Fruit fly (Drosophila melanogaster): ENCODE data around the gene CG13603.

Gene CG13603

DNA sequence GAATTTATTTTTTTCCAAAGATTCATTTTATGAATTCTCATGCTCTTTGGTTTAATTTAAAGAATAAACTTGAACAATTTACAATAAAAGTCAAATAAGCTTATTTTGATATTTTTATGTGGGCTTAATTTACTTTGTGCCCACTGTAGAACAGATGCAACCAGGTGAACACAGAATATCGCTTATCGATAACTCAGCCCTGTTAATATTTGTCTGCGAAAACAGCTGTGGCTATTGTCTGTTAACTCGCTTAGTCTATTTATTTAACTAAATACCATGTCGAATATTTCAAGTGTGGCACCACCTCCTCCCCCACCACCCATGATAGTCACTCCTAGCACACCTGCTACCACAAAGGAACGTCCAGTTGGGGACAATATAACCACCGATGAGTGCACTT, 9.1 kb upstream of the CG13603 start, which contains the start of gene CG33108:
CG33108 (plus strand) TSS at position 200 of the 400 bp plus-strand sequence.
- TF ChIP-seq EcR (GFP tag; optimal IDR thresholded peaks at IDR 0.05) (no peak), CG12605 (GFP tag; IDR thresholded peaks at IDR 0.05) (no peak), CG4496 (GFP tag; IDR thresholded peaks at IDR 0.05) (no peak), D1 (tag; optimal IDR thresholded peaks at IDR 0.05) (no peak), Pif1B (GFP tag; optimal IDR thresholded peaks at IDR 0.05) (no peak), CG8301 (tag; optimal IDR thresholded peaks at IDR 0.05) (no peak), gl (tag; optimal IDR thresholded peaks at IDR 0.05) (no peak), CG34367 (tag; optimal IDR thresholded peaks at IDR 0.05) (no peak), fd96Ca (GFP tag; IDR thresholded peaks at IDR 0.05) (no peak), CG8159 (tag; optimal IDR thresholded peaks at IDR 0.05) (no peak), Snoo (tag; optimal IDR thresholded peaks at IDR 0.05) (no peak), rn (GFP tag; IDR thresholded peaks at IDR 0.05) (no peak), Pif1A (GFP tag; optimal IDR thresholded peaks at IDR 0.05) (no peak), Ets98B (GFP tag; IDR thresholded peaks at IDR 0.05) (no peak), CG15710 (tag; optimal IDR thresholded peaks at IDR 0.05) (no peak), CG10348 (GFP tag; IDR thresholded peaks at IDR 0.05) (no peak), CG32121 (GFP tag; IDR thresholded peaks at IDR 0.05) (no peak), CG13204 (GFP tag; optimal IDR thresholded peaks at IDR 0.05) (no peak), CG17806 (tag; optimal IDR thresholded peaks at IDR 0.05) (no peak), CG9948 (tag; optimal IDR thresholded peaks at IDR 0.05) (no peak)

DNA sequence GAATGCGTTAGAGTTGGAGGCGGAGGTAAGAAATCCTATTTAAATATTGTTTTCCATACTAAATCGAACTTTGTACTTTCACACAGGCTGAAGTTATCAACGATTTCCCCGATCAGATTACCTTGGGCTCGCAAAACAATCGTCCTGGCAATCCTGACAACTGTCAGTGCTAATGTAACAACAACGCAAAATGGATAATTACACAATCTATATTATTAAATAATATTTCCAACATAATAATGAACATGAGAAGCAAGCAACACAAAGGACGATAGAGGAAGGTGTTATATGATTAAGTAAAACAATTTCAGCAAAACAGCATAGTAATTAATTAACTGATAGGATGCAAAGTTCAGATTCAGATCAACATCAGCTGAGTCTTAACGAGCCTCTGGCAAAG, 8.2 kb upstream of the CG13603 start:
- no peak for TF ChIP-seq Pif1B (GFP tag; optimal IDR thresholded peaks at IDR 0.05)
- no peak for TF ChIP-seq Snoo (tag; optimal IDR thresholded peaks at IDR 0.05)
- no peak for TF ChIP-seq rn (GFP tag; IDR thresholded peaks at IDR 0.05)
- TF ChIP-seq CG9948 (tag; optimal IDR thresholded peaks at IDR 0.05): no peak
- no peak for TF ChIP-seq CG12605 (GFP tag; IDR thresholded peaks at IDR 0.05)
- TF ChIP-seq CG4496 (GFP tag; IDR thresholded peaks at IDR 0.05): no peak
- TF ChIP-seq CG8301 (tag; optimal IDR thresholded peaks at IDR 0.05): no peak
- TF ChIP-seq fd96Ca (GFP tag; IDR thresholded peaks at IDR 0.05): no peak
- no peak for TF ChIP-seq EcR (GFP tag; optimal IDR thresholded peaks at IDR 0.05)
- no peak for TF ChIP-seq CG8159 (tag; optimal IDR thresholded peaks at IDR 0.05)

DNA sequence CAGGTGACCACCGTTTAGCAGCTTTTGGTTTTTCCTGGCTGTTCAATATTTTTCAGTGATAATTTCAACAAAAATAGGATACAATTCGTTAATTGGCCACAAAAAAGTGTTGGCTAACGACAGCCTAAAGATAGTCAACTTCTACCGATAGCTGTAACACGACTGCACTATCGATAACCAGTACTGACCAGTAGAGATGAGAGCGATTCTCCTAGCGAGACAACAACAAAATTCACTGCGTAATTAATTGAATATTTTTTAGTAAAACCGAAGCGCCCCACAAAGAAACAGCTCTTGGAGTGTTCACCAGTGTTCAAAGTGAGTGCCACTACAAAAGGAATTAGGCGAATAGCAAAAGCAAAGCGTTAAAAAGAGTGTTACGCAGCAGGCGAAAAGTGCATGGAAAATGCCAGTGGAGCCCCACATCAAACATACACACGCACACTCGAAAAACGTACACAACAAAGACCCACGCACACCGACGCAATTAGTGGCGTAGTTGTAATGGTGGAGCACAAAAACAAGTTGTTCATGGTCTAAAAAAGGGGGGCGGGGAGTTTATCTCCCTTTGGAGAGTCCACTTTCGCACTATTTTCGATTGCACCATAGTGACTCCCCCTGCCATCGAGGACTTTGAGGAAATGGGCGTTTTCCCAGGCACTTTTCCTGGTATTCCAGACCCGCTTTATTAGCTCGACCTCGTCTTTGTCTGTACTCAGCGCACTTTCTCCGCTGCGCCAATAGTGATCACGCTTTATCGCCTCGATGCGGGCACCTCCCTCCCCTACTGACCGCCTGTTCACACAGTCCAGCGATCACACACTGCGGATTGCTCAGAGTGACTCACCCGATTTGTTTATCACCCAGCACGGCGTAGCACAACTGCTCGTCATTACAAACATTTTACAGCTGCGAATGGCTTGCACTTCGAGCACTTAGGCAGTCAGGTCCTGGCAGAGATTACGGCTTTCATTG, 6.7 kb upstream of the CG13603 start, which contains the start of the genes Epp and Rab7:
Epp (minus strand) TSS at position 94 of the 975 bp plus-strand sequence.
Rab7 (plus strand) TSS at position 186 of the 975 bp plus-strand sequence.
- TF ChIP-seq CG15710 (tag; optimal IDR thresholded peaks at IDR 0.05): peak; percentile 7
- TF ChIP-seq CG8159 (tag; optimal IDR thresholded peaks at IDR 0.05): no peak
- no peak for TF ChIP-seq CG10348 (GFP tag; IDR thresholded peaks at IDR 0.05)
- no peak for TF ChIP-seq rn (GFP tag; IDR thresholded peaks at IDR 0.05)
- TF ChIP-seq fd96Ca (GFP tag; IDR thresholded peaks at IDR 0.05): peak; percentile 47; the same call in 1 of the 3 replicates
- peak; percentile 11 for TF ChIP-seq CG8301 (tag; optimal IDR thresholded peaks at IDR 0.05)
- TF ChIP-seq Pif1B (GFP tag; optimal IDR thresholded peaks at IDR 0.05): no peak
- TF ChIP-seq CG17806 (tag; optimal IDR thresholded peaks at IDR 0.05): no peak
- no peak for TF ChIP-seq CG9948 (tag; optimal IDR thresholded peaks at IDR 0.05)
- peak; percentile 5 for TF ChIP-seq CG34367 (tag; optimal IDR thresholded peaks at IDR 0.05)
- no peak for TF ChIP-seq CG14655 (GFP tag; optimal IDR thresholded peaks at IDR 0.05)
- TF ChIP-seq Ets98B (GFP tag; IDR thresholded peaks at IDR 0.05): peak; percentile 34; the same call in 1 of the 2 replicates
- peak; percentile 68 for TF ChIP-seq gl (tag; optimal IDR thresholded peaks at IDR 0.05)
- peak; percentile 41 for TF ChIP-seq CG12605 (GFP tag; IDR thresholded peaks at IDR 0.05)
- TF ChIP-seq CG4496 (GFP tag; IDR thresholded peaks at IDR 0.05): peak; percentile 54; the same call in 2 of the 3 replicates
- no peak for TF ChIP-seq CG13204 (GFP tag; optimal IDR thresholded peaks at IDR 0.05)
- peak; percentile 28 for TF ChIP-seq CG32121 (GFP tag; IDR thresholded peaks at IDR 0.05)
- TF ChIP-seq Snoo (tag; optimal IDR thresholded peaks at IDR 0.05): peak; percentile 9
- TF ChIP-seq D1 (tag; optimal IDR thresholded peaks at IDR 0.05): no peak
- TF ChIP-seq Pif1A (GFP tag; optimal IDR thresholded peaks at IDR 0.05): no peak
- TF ChIP-seq EcR (GFP tag; optimal IDR thresholded peaks at IDR 0.05): peak; percentile 48

- TF ChIP-seq CG13204 (GFP tag; optimal IDR thresholded peaks at IDR 0.05): no peak
These were observed 5.0 kb upstream of the CG13603 start for dm6 chr3R:23991364-23991763.

DNA sequence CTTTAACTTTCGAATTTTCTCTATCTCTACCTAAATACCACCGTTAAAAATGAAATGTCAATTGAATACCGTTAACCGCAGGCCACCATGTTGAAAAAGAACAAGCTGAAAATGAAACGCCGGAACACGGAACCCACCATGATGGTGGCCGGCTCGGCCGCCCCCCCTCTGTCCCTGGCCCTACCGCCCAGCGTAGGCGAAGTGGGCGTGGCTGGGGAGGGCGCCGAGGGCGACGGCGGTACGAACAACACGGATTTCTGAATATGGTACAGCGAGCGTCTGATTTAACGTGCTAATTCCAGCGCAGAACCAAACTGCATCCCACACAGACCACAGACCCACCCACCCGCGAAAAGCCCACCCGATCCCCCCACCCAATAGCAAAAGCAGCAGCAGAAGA, 4.7 kb downstream of the CG13603 start:
- TF ChIP-seq CG13204 (GFP tag; optimal IDR thresholded peaks at IDR 0.05) (no peak), CG8301 (tag; optimal IDR thresholded peaks at IDR 0.05) (no peak), gl (tag; optimal IDR thresholded peaks at IDR 0.05) (no peak), CG14655 (GFP tag; optimal IDR thresholded peaks at IDR 0.05) (no peak), CG8159 (tag; optimal IDR thresholded peaks at IDR 0.05) (no peak), CG32121 (GFP tag; IDR thresholded peaks at IDR 0.05) (no peak), Pif1A (GFP tag; optimal IDR thresholded peaks at IDR 0.05) (no peak)

dm6 chr3R:23971764-23972163, 14.6 kb downstream of the CG13603 start:
- TF ChIP-seq CG4496 (GFP tag; IDR thresholded peaks at IDR 0.05) (no peak), CG17806 (tag; optimal IDR thresholded peaks at IDR 0.05) (no peak), CG8159 (tag; optimal IDR thresholded peaks at IDR 0.05) (no peak), CG13204 (GFP tag; optimal IDR thresholded peaks at IDR 0.05) (no peak), Pif1A (GFP tag; optimal IDR thresholded peaks at IDR 0.05) (no peak), EcR (GFP tag; optimal IDR thresholded peaks at IDR 0.05) (no peak), CG15710 (tag; optimal IDR thresholded peaks at IDR 0.05) (no peak), rn (GFP tag; IDR thresholded peaks at IDR 0.05) (no peak), D1 (tag; optimal IDR thresholded peaks at IDR 0.05) (no peak), gl (tag; optimal IDR thresholded peaks at IDR 0.05) (no peak), Ets98B (GFP tag; IDR thresholded peaks at IDR 0.05) (no peak), CG32121 (GFP tag; IDR thresholded peaks at IDR 0.05) (no peak), CG9948 (tag; optimal IDR thresholded peaks at IDR 0.05) (no peak), CG14655 (GFP tag; optimal IDR thresholded peaks at IDR 0.05) (no peak), CG8301 (tag; optimal IDR thresholded peaks at IDR 0.05) (no peak), CG34367 (tag; optimal IDR thresholded peaks at IDR 0.05) (no peak), Snoo (tag; optimal IDR thresholded peaks at IDR 0.05) (no peak), fd96Ca (GFP tag; IDR thresholded peaks at IDR 0.05) (no peak), CG12605 (GFP tag; IDR thresholded peaks at IDR 0.05) (no peak)

All from whole organism, pupa.